Fruit fly (Drosophila melanogaster) whole organism, embryonic: ENCODE data around the gene bora.

Source experiments
- CG10209 ChIP-seq: fragments of 200-800 bp; sonication (Bioruptor generic); optimal IDR thresholded peaks from 3 replicates; lab custom pipeline; 2017; ENCODE audit warnings: missing biosample characterization, mild to moderate bottlenecking, missing genetic modification characterization, missing genetic modification reagents
- CG11723 ChIP-seq: fragments of 200-800 bp; sonication (Bioruptor generic); optimal IDR thresholded peaks from 2 replicates; lab custom pipeline; 2017; ENCODE audit warnings: missing biosample characterization, mild to moderate bottlenecking, missing genetic modification characterization
- CG13123 ChIP-seq: fragments of 200-800 bp; sonication (Bioruptor generic); optimal IDR thresholded peaks from 2 replicates; lab custom pipeline; 2016; ENCODE audit warnings: missing biosample characterization, missing genetic modification characterization
- CG3726 ChIP-seq: fragments of 200-800 bp; sonication (Bioruptor generic); IDR thresholded peaks from 3 replicates; pipeline ENCODE4, ENCODE4 v1.3.6; 2022; ENCODE audit warnings: missing biosample characterization, missing genetic modification characterization
- crc ChIP-seq: fragments of 200-800 bp; sonication (Bioruptor generic); optimal IDR thresholded peaks from 2 replicates; lab custom pipeline; 2016; ENCODE audit warnings: missing biosample characterization, missing genetic modification characterization
- dysf ChIP-seq: fragments of 200-800 bp; sonication (Bioruptor generic); IDR thresholded peaks from 3 replicates; pipeline ENCODE4 v1.3.6; 2022; ENCODE audit warnings: missing biosample characterization, missing genetic modification characterization
- gce ChIP-seq: fragments of 200-800 bp; sonication (Bioruptor generic); IDR thresholded peaks from 3 replicates; pipeline ENCODE4 v1.3.6; 2022; ENCODE audit warnings: missing biosample characterization, missing genetic modification characterization
- gt ChIP-seq: fragments of 200-800 bp; sonication (Bioruptor generic); IDR thresholded peaks from 2 replicates; pipeline ENCODE4 v1.3.6; 2022; ENCODE audit warnings: missing biosample characterization, missing genetic modification characterization
- lmd ChIP-seq: fragments of 200-800 bp; sonication (Bioruptor generic); IDR thresholded peaks from 2 replicates; pipeline ENCODE4 v1.3.6; 2022; ENCODE audit warnings: missing biosample characterization, missing genetic modification characterization
- prd ChIP-seq, 3 experiments: fragments of >200 bp in 2 of 3; fragments of 200-800 bp in 1 of 3; sonication (Bioruptor generic) in 1 of 3; optimal IDR thresholded peaks in 2 of 3; IDR thresholded peaks in 1 of 3; 2 replicates in 2 of 3; 3 replicates in 1 of 3; pipeline versions ENCODE4 v1.3.6 to Lab custom; 2017 to 2022; ENCODE audit warnings: missing biosample characterization in 1 of 3, missing genetic modification characterization in 1 of 3

DNA sequence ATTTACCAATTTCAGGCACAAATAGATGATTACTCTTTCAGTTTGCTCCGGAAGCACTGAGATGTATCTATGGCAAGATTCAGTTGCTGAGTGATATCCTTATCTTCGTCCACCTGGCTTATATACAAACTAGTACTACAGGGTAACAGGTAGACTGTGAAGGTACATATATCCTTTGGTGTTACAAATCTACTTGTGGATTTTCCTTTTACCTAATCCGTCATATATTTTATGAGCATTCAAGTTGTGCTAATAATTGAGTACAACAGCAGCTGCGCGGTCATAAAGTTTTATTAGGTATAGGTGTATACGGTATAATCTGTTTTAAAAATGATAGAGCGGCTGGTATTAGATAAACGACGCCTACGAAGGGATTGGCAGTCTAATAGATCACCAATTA is 28.8 kb upstream of the bora start, which contains the start of gene term:
- no peak for TF ChIP-seq gce (GFP tag; lab: Robert Waterston, UW)
- TF ChIP-seq crc (GFP tag; lab: Kevin White, UChicago) = no peak
- no peak for TF ChIP-seq prd (optimal IDR thresholded peaks at IDR 0.05; lab: Kevin White, UChicago)
- TF ChIP-seq prd (GFP tag; IDR thresholded peaks at IDR 0.05; lab: Robert Waterston, UW) = no peak
- no peak for TF ChIP-seq dysf
- TF ChIP-seq lmd = no peak
- no peak for TF ChIP-seq gt (GFP tag; lab: Robert Waterston, UW)
- TF ChIP-seq CG3726 = no peak
- TF ChIP-seq CG13123 = no peak
- TF ChIP-seq CG10209 (GFP tag; lab: Kevin White, UChicago) = no peak
- no peak for TF ChIP-seq CG11723
